Worm (Caenorhabditis elegans) whole organism, L2 larva: ENCODE measurements around the gene mdt-20.
"Not testable (repeated sequence)": the region's sequence is repeated elsewhere in the genome, so short reads cannot be mapped to it uniquely, and the experiment has no call there.

Experiments
- F13H6.1 ChIP-seq: sonication (generic microtip); optimal IDR thresholded peaks from 2 replicates; lab custom pipeline; 2016; ENCODE audit warnings: missing genetic modification characterization, missing compliant biosample characterization
- R02D3.7 ChIP-seq: fragments of 150-350 bp; optimal IDR thresholded peaks from 2 replicates; lab custom pipeline; 2014; ENCODE audit warnings: missing biosample characterization, missing genetic modification characterization
- Y55F3AM.14 ChIP-seq: fragments of 200-800 bp; sonication (Bioruptor generic); optimal IDR thresholded peaks from 2 replicates; lab custom pipeline; 2018; ENCODE audit warnings: mild to moderate bottlenecking, missing genetic modification characterization, missing compliant biosample characterization
- ZK546.5 ChIP-seq: sonication (generic microtip); optimal IDR thresholded peaks from 2 replicates; lab custom pipeline; 2017; ENCODE audit warnings: missing biosample characterization, missing genetic modification characterization
- alr-1 ChIP-seq: fragments of 150-350 bp; optimal IDR thresholded peaks from 2 replicates; lab custom pipeline; 2014; ENCODE audit warnings: missing biosample characterization, missing genetic modification characterization
- ama-1 ChIP-seq: fragments of 150-350 bp; optimal IDR thresholded peaks from 2 replicates; lab custom pipeline; 2018; ENCODE audit warnings: inconsistent platforms
- ceh-16 ChIP-seq: fragments of 150-350 bp; optimal IDR thresholded peaks from 2 replicates; lab custom pipeline; 2014; ENCODE audit warnings: missing biosample characterization, missing genetic modification characterization
- ceh-82 ChIP-seq: fragments of 150-350 bp; optimal IDR thresholded peaks from 2 replicates; lab custom pipeline; 2014; ENCODE audit warnings: missing biosample characterization, missing genetic modification characterization
- crh-2 ChIP-seq: sonication (generic microtip); optimal IDR thresholded peaks from 2 replicates; lab custom pipeline; 2017; ENCODE audit warnings: missing biosample characterization, missing genetic modification characterization
- dmd-4 ChIP-seq: sonication (generic microtip); optimal IDR thresholded peaks from 2 replicates; lab custom pipeline; 2017; ENCODE audit warnings: missing biosample characterization, missing genetic modification characterization
- fos-1 ChIP-seq: fragments of 150-350 bp; optimal IDR thresholded peaks from 2 replicates; lab custom pipeline; 2014; ENCODE audit warnings: missing biosample characterization, missing genetic modification characterization
- gmeb-1 ChIP-seq: fragments of 150-350 bp; optimal IDR thresholded peaks from 2 replicates; lab custom pipeline; 2014; ENCODE audit warnings: missing biosample characterization, missing genetic modification characterization
- lin-11 ChIP-seq: fragments of 150-350 bp; sonication (generic microtip); optimal IDR thresholded peaks from 2 replicates; lab custom pipeline; 2014; ENCODE audit warnings: missing biosample characterization, missing genetic modification characterization, inconsistent platforms, mixed read lengths
- lsy-2 ChIP-seq, 2 experiments: fragments of 150-350 bp in 1 of 2; sonication (generic microtip) in 1 of 2; optimal IDR thresholded peaks; 2 replicates each; lab custom pipeline; 2014 to 2017; ENCODE audit warnings: missing biosample characterization in 2 of 2, missing genetic modification characterization in 2 of 2
- mab-5 ChIP-seq: fragments of 150-350 bp; optimal IDR thresholded peaks from 2 replicates; lab custom pipeline; 2014; ENCODE audit warnings: missing biosample characterization, missing genetic modification characterization
- mbf-1 ChIP-seq: sonication (generic microtip); optimal IDR thresholded peaks from 2 replicates; lab custom pipeline; 2017; ENCODE audit warnings: missing biosample characterization, missing genetic modification characterization
- mdl-1 ChIP-seq, 2 experiments: fragments of 150-350 bp in 1 of 2; sonication (generic microtip) in 1 of 2; optimal IDR thresholded peaks; 2 replicates each; lab custom pipeline; 2017; ENCODE audit warnings: missing biosample characterization in 2 of 2, missing genetic modification characterization in 2 of 2
- nhr-10 ChIP-seq: sonication (generic microtip); optimal IDR thresholded peaks from 2 replicates; lab custom pipeline; 2017; ENCODE audit warnings: missing biosample characterization, missing genetic modification characterization
- nhr-11 ChIP-seq: fragments of 150-350 bp; optimal IDR thresholded peaks from 2 replicates; lab custom pipeline; 2014; ENCODE audit warnings: missing biosample characterization, missing genetic modification characterization
- nhr-12 ChIP-seq: fragments of 150-350 bp; optimal IDR thresholded peaks from 2 replicates; lab custom pipeline; 2014; ENCODE audit warnings: missing biosample characterization, missing genetic modification characterization
- nhr-23 ChIP-seq: fragments of 150-350 bp; optimal IDR thresholded peaks from 2 replicates; lab custom pipeline; 2014; ENCODE audit warnings: missing biosample characterization, missing genetic modification reagents, missing genetic modification characterization
- nhr-237 ChIP-seq: fragments of 150-350 bp; optimal IDR thresholded peaks from 2 replicates; lab custom pipeline; 2014; ENCODE audit warnings: missing biosample characterization, missing genetic modification characterization
- nhr-25 ChIP-seq: fragments of 150-350 bp; sonication (generic microtip); optimal IDR thresholded peaks from 3 replicates; lab custom pipeline; 2014; ENCODE audit warnings: missing biosample characterization, missing genetic modification characterization
- nhr-77 ChIP-seq: fragments of 150-350 bp; optimal IDR thresholded peaks from 2 replicates; lab custom pipeline; 2014; ENCODE audit warnings: missing biosample characterization, missing genetic modification characterization
- peb-1 ChIP-seq: fragments of 150-350 bp; optimal IDR thresholded peaks from 2 replicates; lab custom pipeline; 2014; ENCODE audit warnings: missing biosample characterization, missing genetic modification characterization
- sem-4 ChIP-seq: fragments of 150-350 bp; optimal IDR thresholded peaks from 2 replicates; lab custom pipeline; 2014; ENCODE audit warnings: missing biosample characterization, missing genetic modification reagents, missing genetic modification characterization
- sma-3 ChIP-seq: sonication (generic microtip); optimal IDR thresholded peaks from 2 replicates; lab custom pipeline; 2016; ENCODE audit warnings: missing genetic modification reagents, missing genetic modification characterization, missing compliant biosample characterization
- sma-9 ChIP-seq, 2 experiments: fragments of 150-350 bp in 1 of 2; sonication (generic microtip) in 1 of 2; optimal IDR thresholded peaks; 2 replicates each; lab custom pipeline; 2014 to 2016; ENCODE audit warnings: missing genetic modification characterization in 2 of 2, mild to moderate bottlenecking in 1 of 2, missing biosample characterization in 1 of 2, missing compliant biosample characterization in 1 of 2, missing genetic modification reagents in 1 of 2, moderate library complexity in 1 of 2
- snpc-4 ChIP-seq: fragments of 150-350 bp; optimal IDR thresholded peaks from 2 replicates; lab custom pipeline; 2014; ENCODE audit warnings: missing biosample characterization, missing genetic modification characterization
- unc-39 ChIP-seq: fragments of 150-350 bp; optimal IDR thresholded peaks from 2 replicates; lab custom pipeline; 2014; ENCODE audit warnings: missing biosample characterization, missing genetic modification characterization
- zag-1 ChIP-seq: fragments of 150-350 bp; optimal IDR thresholded peaks from 2 replicates; lab custom pipeline; 2014; ENCODE audit warnings: missing biosample characterization, missing genetic modification characterization
- ztf-1 ChIP-seq: fragments of 200-800 bp; sonication (Bioruptor generic); conservative IDR thresholded peaks from 2 replicates; pipeline ENCODE4 v1.3.6; 2022; ENCODE audit warnings: missing genetic modification characterization, missing compliant biosample characterization
- ztf-4 ChIP-seq: fragments of 150-350 bp; optimal IDR thresholded peaks from 2 replicates; lab custom pipeline; 2014; ENCODE audit warnings: missing biosample characterization, missing genetic modification characterization

Gene mdt-20

DNA sequence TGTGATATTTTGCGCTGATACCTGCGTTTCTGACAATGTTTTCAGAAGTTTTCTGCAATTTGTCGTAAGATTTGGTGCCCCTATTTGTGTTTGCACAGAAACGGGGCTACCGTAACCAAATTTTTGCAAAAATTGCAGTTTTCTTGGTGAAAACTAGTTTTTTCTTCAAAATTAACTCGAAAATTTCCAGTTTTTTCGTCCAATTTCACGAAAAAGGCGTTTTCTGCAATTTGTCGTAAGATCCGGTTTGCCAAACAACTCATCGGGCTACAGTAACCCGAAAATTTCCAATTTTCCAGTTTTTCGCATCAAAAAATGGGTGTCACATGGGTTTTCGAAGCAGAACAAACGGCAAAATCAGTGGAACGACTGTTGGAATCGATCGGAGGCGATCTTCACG lies at the start of gene mdt-20:
TSS of gene mdt-20 (plus strand) at position 301 of the 400 bp plus-strand sequence.
- TF ChIP-seq alr-1 (tag; lab: Kevin White, UChicago); ZK546.5 (tag; lab: Kevin White, UChicago); Y55F3AM.14 (GFP tag; lab: Kevin White, UChicago): not testable (repeated sequence)

DNA sequence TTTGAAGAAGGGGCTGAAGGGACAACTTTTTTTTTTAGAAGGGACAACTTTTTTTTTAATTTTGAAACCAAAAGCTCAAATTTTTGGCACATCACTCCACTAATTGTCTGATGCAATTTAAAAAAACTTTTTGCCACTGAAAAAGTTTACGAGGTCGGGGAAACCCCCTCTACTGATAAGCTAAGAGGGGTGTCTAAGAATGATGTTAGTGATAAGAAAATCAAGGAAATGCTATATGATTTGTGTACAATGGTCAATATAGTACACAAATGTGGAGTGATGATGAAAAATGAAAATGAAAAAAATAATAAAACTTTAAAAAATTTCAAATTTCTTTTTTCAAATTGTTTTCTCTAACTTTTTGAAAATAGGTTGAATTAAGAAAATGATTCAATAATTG lies 40.0 kb upstream of the mdt-20 start:
- TF ChIP-seq fos-1 (tag; lab: Kevin White, UChicago), result peak; percentile 79
- no peak for TF ChIP-seq nhr-12 (tag; lab: Kevin White, UChicago)
- peak; percentile 79 for TF ChIP-seq sma-9 (GFP tag; optimal IDR thresholded peaks at IDR 0.05; lab: Kevin White, UChicago)
- TF ChIP-seq sma-9 (tag; optimal IDR thresholded peaks at IDR 0.05; lab: Kevin White, UChicago), result no peak
- TF ChIP-seq crh-2 (tag; lab: Kevin White, UChicago), result peak; percentile 18
- TF ChIP-seq ama-1 (lab: Kevin White, UChicago), result no peak
- TF ChIP-seq F13H6.1, result peak; percentile 6
- TF ChIP-seq sem-4, result no peak
- TF ChIP-seq unc-39, result no peak
- no peak for TF ChIP-seq nhr-77 (tag; lab: Kevin White, UChicago)

DNA sequence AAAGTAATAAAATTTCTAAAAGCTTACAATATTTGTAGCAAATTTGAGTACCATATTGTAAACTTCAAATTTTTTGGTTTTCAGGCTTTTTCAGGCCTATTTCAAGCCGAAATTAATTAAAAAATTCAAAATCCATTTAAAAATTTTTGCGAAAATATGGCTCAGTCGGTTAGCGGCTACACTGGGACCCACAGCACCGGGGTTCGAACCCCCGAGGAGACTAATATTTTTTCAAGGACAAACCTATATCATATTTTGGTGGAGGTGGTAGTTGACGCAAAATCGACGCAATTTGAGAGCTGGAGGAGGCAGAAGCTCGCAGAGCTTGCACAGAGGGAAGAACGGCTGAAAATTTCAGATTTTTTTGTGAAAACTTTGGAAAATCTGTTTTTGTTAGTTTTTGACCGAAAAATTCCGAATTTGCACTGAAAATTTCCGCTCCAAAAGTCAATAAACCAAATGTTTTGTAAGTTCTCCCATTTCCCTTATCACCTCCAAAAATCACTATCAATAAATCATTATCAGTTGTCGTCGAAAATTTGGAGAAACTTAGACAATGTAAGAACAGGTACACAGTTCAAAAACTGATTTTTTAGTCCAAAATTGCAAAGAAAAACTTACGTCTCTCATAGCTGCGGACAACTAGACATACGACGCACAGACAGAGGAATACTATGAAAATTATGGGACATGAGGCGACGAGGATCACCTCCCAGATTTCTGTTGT lies 39.0 kb upstream of the mdt-20 start:
- TF ChIP-seq sma-9 (GFP tag; optimal IDR thresholded peaks at IDR 0.05; lab: Kevin White, UChicago), result peak; percentile 56
- no peak for TF ChIP-seq sma-9 (tag; optimal IDR thresholded peaks at IDR 0.05; lab: Kevin White, UChicago)
- TF ChIP-seq nhr-25 (tag; lab: Kevin White, UChicago), result no peak
- no peak for TF ChIP-seq nhr-237 (tag; lab: Kevin White, UChicago)
- no peak for TF ChIP-seq ztf-4 (tag; lab: Kevin White, UChicago)
- TF ChIP-seq fos-1 (tag; lab: Kevin White, UChicago), result peak; percentile 62
- no peak for TF ChIP-seq crh-2 (tag; lab: Kevin White, UChicago)
- TF ChIP-seq mdl-1 (tag; optimal IDR thresholded peaks at IDR 0.05; lab: Kevin White, UChicago), result no peak
- no peak for TF ChIP-seq nhr-23 (tag; lab: Kevin White, UChicago)

- peak; percentile 38 for TF ChIP-seq nhr-25 (tag; lab: Kevin White, UChicago)
- no peak for TF ChIP-seq nhr-12 (tag; lab: Kevin White, UChicago)
Measured at ce11 chrIV:1155206-1155605, 32.4 kb upstream of the mdt-20 start.

ce11 chrIV:1157928-1158327 lies 29.7 kb upstream of the mdt-20 start, which contains the start of gene C50A2.3:
Gene C50A2.3, minus strand, starts transcription at chrIV:1158028.
- TF ChIP-seq ama-1 (lab: Kevin White, UChicago) (no peak), nhr-10 (tag; lab: Kevin White, UChicago) (no peak), sma-3 (GFP tag; lab: Kevin White, UChicago) (no peak), gmeb-1 (tag; lab: Kevin White, UChicago) (no peak), lin-11 (tag; lab: Kevin White, UChicago) (no peak), nhr-237 (tag; lab: Kevin White, UChicago) (no peak), peb-1 (no peak), ceh-82 (tag; lab: Kevin White, UChicago) (no peak), ztf-1 (GFP tag; lab: Robert Waterston, UW) (no peak), mab-5 (no peak), mbf-1 (tag; lab: Kevin White, UChicago) (no peak), ceh-16 (tag; lab: Kevin White, UChicago) (no peak), fos-1 (tag; lab: Kevin White, UChicago) (no peak), nhr-77 (tag; lab: Kevin White, UChicago) (no peak), snpc-4 (tag; lab: Kevin White, UChicago) (no peak), R02D3.7 (tag; lab: Kevin White, UChicago) (no peak), dmd-4 (tag; lab: Kevin White, UChicago) (no peak), zag-1 (no peak), mdl-1 (tag; optimal IDR thresholded peaks at IDR 0.05; lab: Kevin White, UChicago) (no peak)
- TF ChIP-seq, all 48 proteins: peak for 0

- TF ChIP-seq R02D3.7 (tag; lab: Kevin White, UChicago) (no peak), sma-3 (GFP tag; lab: Kevin White, UChicago) (no peak), nhr-11 (tag; lab: Kevin White, UChicago) (no peak), nhr-77 (tag; lab: Kevin White, UChicago) (no peak), nhr-25 (tag; lab: Kevin White, UChicago) (no peak), crh-2 (tag; lab: Kevin White, UChicago) (no peak), lsy-2 (tag; optimal IDR thresholded peaks at IDR 0.05; lab: Kevin White, UChicago) (no peak), gmeb-1 (tag; lab: Kevin White, UChicago) (no peak), mdl-1 (tag; optimal IDR thresholded peaks at IDR 0.05; lab: Kevin White, UChicago) (no peak), ama-1 (lab: Kevin White, UChicago) (no peak)
Measured at ce11 chrIV:1160386-1160785, 27.2 kb upstream of the mdt-20 start, which contains the start of gene ets-8. Gene ets-8, minus strand, starts transcription at chrIV:1160486.
